Fruit fly (Drosophila melanogaster): ENCODE measurements around the gene CG9016.

The CG9016 gene

DNA sequence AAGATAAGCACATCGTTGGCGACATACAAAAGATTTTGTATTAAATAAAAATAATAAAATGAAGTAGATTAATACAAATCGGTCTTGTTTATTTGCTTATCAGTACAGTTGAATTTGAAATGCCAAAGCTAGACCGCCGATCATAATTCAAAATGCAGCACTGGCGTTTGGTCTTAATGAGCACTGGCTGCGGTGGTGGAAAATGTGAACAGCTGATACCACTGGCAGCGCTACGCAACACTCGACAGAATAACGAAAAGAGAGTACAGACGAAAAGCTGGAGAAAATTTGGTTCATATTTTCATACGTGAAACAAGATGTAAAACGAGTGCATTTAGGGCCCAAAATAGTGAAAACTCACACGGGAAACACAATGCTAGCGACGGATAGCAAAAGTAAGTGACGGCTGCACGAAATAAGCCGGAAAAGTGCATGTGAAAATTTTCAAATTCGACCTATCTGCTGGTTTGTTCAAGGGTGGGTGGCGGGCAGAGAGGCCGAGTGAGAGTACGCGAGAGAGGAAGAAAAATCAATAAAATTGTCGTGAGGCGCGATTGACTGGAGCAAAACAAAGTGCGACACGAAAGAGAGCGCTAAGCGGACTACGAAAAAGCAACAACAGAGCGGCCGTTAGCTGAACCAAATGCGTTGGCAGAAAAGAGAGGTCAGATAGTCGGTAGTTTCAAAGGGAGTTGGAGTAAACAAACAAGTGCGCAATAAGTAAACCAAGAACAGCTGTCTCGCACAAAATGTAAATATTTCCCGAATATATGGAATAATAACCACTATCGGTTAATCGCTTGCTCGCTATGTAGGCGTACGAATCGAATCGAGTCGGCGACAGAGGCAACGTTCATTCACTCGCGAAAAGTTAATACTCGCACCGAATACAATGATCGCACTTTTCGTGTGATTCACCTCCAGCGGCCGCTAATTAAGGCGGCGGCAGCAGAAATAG is 16.3 kb downstream of the CG9016 start, which contains the start of gene bchs (continued):
- TF ChIP-seq Fer1 (GFP tag; optimal IDR thresholded peaks at IDR 0.05): peak; percentile 96
- TF ChIP-seq CG17361 (GFP tag; IDR thresholded peaks at IDR 0.05): no peak
- peak; percentile 92 for TF ChIP-seq CG7987 (GFP tag; optimal IDR thresholded peaks at IDR 0.05)
- peak; percentile 44; the same call in 2 of the 3 replicates for TF ChIP-seq Opbp (GFP tag; IDR thresholded peaks at IDR 0.05; ENCODE audit: partially characterized antibody)
- TF ChIP-seq jigr1 (GFP tag; IDR thresholded peaks at IDR 0.05): no peak
- peak; percentile 84; the same call in 1 of the 2 replicates for TF ChIP-seq ranshi (GFP tag; IDR thresholded peaks at IDR 0.05)
- no peak for TF ChIP-seq ase (GFP tag; IDR thresholded peaks at IDR 0.05)
- TF ChIP-seq gt (GFP tag; IDR thresholded peaks at IDR 0.05): no peak
- no peak for TF ChIP-seq Gsc (GFP tag; IDR thresholded peaks at IDR 0.05)
- no peak for TF ChIP-seq ssp (GFP tag; IDR thresholded peaks at IDR 0.05)
- TF ChIP-seq HmgD (GFP tag; optimal IDR thresholded peaks at IDR 0.05): peak; percentile 64
- peak; percentile 57; the same call in 1 of the 2 replicates for TF ChIP-seq NFAT (GFP tag; IDR thresholded peaks at IDR 0.05)
- no peak for TF ChIP-seq ro (GFP tag; IDR thresholded peaks at IDR 0.05)
- no peak for TF ChIP-seq lov (optimal IDR thresholded peaks at IDR 0.05)
- TF ChIP-seq lov (GFP tag; IDR thresholded peaks at IDR 0.05): peak; percentile 88
- TF ChIP-seq CG12104 (GFP tag; optimal IDR thresholded peaks at IDR 0.05): peak; percentile 74
- peak; percentile 68 for TF ChIP-seq sna (GFP tag; IDR thresholded peaks at IDR 0.05; ENCODE audit: partially characterized antibody)
- TF ChIP-seq CG15011 (GFP tag; optimal IDR thresholded peaks at IDR 0.05): peak; percentile 93
- TF ChIP-seq bigmax (GFP tag; optimal IDR thresholded peaks at IDR 0.05): peak; percentile 77
- TF ChIP-seq CG3995 (GFP tag; optimal IDR thresholded peaks at IDR 0.05): no peak
- peak; percentile 53 for TF ChIP-seq CG7786 (GFP tag; optimal IDR thresholded peaks at IDR 0.05)
- peak; percentile 63 for TF ChIP-seq stwl (tag; optimal IDR thresholded peaks at IDR 0.05)
- TF ChIP-seq CG7556 (GFP tag; optimal IDR thresholded peaks at IDR 0.05): peak; percentile 90
- no peak for TF ChIP-seq CG14860 (GFP tag; IDR thresholded peaks at IDR 0.05; ENCODE audit: partially characterized antibody)
- peak; percentile 90 for TF ChIP-seq Nf-YA (GFP tag; IDR thresholded peaks at IDR 0.05)
- peak; percentile 91 for TF ChIP-seq CG6254 (GFP tag; optimal IDR thresholded peaks at IDR 0.05)
- peak; percentile 45 for TF ChIP-seq CG1832 (GFP tag; optimal IDR thresholded peaks at IDR 0.05)
- TF ChIP-seq CG2712 (tag; optimal IDR thresholded peaks at IDR 0.05): no peak
- peak; percentile 57 for TF ChIP-seq CG4282 (GFP tag; optimal IDR thresholded peaks at IDR 0.05)
- TF ChIP-seq CG31441 (GFP tag; IDR thresholded peaks at IDR 0.05): no peak
- no peak for TF ChIP-seq Ssrp (tag; optimal IDR thresholded peaks at IDR 0.05)
- peak; percentile 88 for TF ChIP-seq Kr (GFP tag; optimal IDR thresholded peaks at IDR 0.05)
- peak; percentile 57; the same call in 1 of the 3 replicates for TF ChIP-seq dysf (GFP tag; IDR thresholded peaks at IDR 0.05)
- TF ChIP-seq MTF-1 (GFP tag; optimal IDR thresholded peaks at IDR 0.05; ENCODE audit: borderline replicate concordance): peak; percentile 95
- peak; percentile 34; the same call in 1 of the 3 replicates for TF ChIP-seq Aef1 (GFP tag; IDR thresholded peaks at IDR 0.05)
- peak; percentile 40; the same call in 1 of the 2 replicates for TF ChIP-seq CG11085 (GFP tag; IDR thresholded peaks at IDR 0.05)
- TF ChIP-seq CG10654 (GFP tag; optimal IDR thresholded peaks at IDR 0.05): peak; percentile 79
- no peak for TF ChIP-seq sisA (GFP tag; IDR thresholded peaks at IDR 0.05)
- TF ChIP-seq repo (GFP tag; optimal IDR thresholded peaks at IDR 0.05): peak; percentile 71
- peak; percentile 97 for TF ChIP-seq Vsx1 (GFP tag; optimal IDR thresholded peaks at IDR 0.05)
- TF ChIP-seq jumu (GFP tag; optimal IDR thresholded peaks at IDR 0.05): peak; percentile 51
- TF ChIP-seq chn (GFP tag; optimal IDR thresholded peaks at IDR 0.05): peak; percentile 51
- TF ChIP-seq CG10543 (GFP tag; optimal IDR thresholded peaks at IDR 0.05): peak; percentile 96
- peak; percentile 43 for TF ChIP-seq lilli (GFP tag; optimal IDR thresholded peaks at IDR 0.05)
- TF ChIP-seq scrt (GFP tag; optimal IDR thresholded peaks at IDR 0.05): peak; percentile 89
- peak; percentile 66 for TF ChIP-seq TFAM (GFP tag; optimal IDR thresholded peaks at IDR 0.05)
- 0 out of 3 replicates have a peak, but pooled peaks have one; percentile 9 for TF ChIP-seq knrl (GFP tag; IDR thresholded peaks at IDR 0.05; ENCODE audit: partially characterized antibody)
- peak; percentile 96 for TF ChIP-seq wek (GFP tag; optimal IDR thresholded peaks at IDR 0.05)

All from whole organism, embryonic.